Worm (Caenorhabditis elegans) whole organism, L4 larva: ENCODE data around the gene ZK686.2.

ENCODE experiments used
- aly-2 ChIP-seq: sonication (generic microtip); optimal IDR thresholded peaks from 2 replicates; lab custom pipeline; 2018; ENCODE audit warnings: missing biosample characterization, missing genetic modification characterization
- arid-1 ChIP-seq: fragments of 200-800 bp; sonication (Bioruptor generic); conservative IDR thresholded peaks from 2 replicates; pipeline ENCODE4 v1.3.6; 2022; ENCODE audit warnings: missing genetic modification reagents, missing genetic modification characterization, missing compliant biosample characterization
- lin-39 ChIP-seq: fragments of 150-350 bp; optimal IDR thresholded peaks from 2 replicates; lab custom pipeline; 2014; ENCODE audit warnings: missing biosample characterization, missing genetic modification reagents, missing genetic modification characterization
- nhr-237 ChIP-seq: sonication (generic microtip); optimal IDR thresholded peaks from 2 replicates; lab custom pipeline; 2017; ENCODE audit warnings: missing biosample characterization, missing genetic modification characterization
- skn-1 ChIP-seq: fragments of 150-350 bp; optimal IDR thresholded peaks from 2 replicates; lab custom pipeline; 2014; ENCODE audit warnings: missing biosample characterization, missing genetic modification characterization
- spr-3 ChIP-seq: fragments of 200-800 bp; sonication (Bioruptor generic); optimal IDR thresholded peaks from 2 replicates; lab custom pipeline; 2018; ENCODE audit warnings: mild to moderate bottlenecking, missing genetic modification characterization, missing compliant biosample characterization
- unc-130 ChIP-seq: sonication (generic microtip); optimal IDR thresholded peaks from 2 replicates; lab custom pipeline; 2016; ENCODE audit warnings: missing genetic modification reagents, missing genetic modification characterization, missing compliant biosample characterization
- unc-39 ChIP-seq: sonication (generic microtip); optimal IDR thresholded peaks from 2 replicates; lab custom pipeline; 2017; ENCODE audit warnings: missing biosample characterization, missing genetic modification characterization

ce11 chrIII:7763503-7763902, 2.3 kb downstream of the ZK686.2 start, which contains the start of gene mtx-2:
- no peak for TF ChIP-seq skn-1
- no peak for TF ChIP-seq lin-39 (tag; lab: Kevin White, UChicago)
- no peak for TF ChIP-seq nhr-237 (tag; lab: Kevin White, UChicago)
- TF ChIP-seq unc-130 (GFP tag; lab: Kevin White, UChicago): no peak
- TF ChIP-seq unc-39 (tag; lab: Kevin White, UChicago): no peak
- TF ChIP-seq arid-1 (GFP tag; lab: Robert Waterston, UW): no peak
- TF ChIP-seq aly-2 (tag; lab: Kevin White, UChicago): no peak
- TF ChIP-seq spr-3 (GFP tag; lab: Kevin White, UChicago): no peak
